Worm (Caenorhabditis elegans) whole organism, L1 larva: ENCODE measurements around the gene ceh-57.

Source experiments
- C04F5.9 ChIP-seq: sonication (generic microtip); optimal IDR thresholded peaks from 2 replicates; lab custom pipeline; 2016; ENCODE audit warnings: missing genetic modification characterization, missing compliant biosample characterization
- C34B4.2 ChIP-seq: sonication (generic microtip); optimal IDR thresholded peaks from 2 replicates; lab custom pipeline; 2017; ENCODE audit warnings: mild to moderate bottlenecking, missing genetic modification characterization, missing compliant biosample characterization
- F16B12.6 ChIP-seq: fragments of 150-350 bp; optimal IDR thresholded peaks from 2 replicates; lab custom pipeline; 2014; ENCODE audit warnings: missing biosample characterization, missing genetic modification characterization
- Y116A8C.19 ChIP-seq: sonication (generic microtip); optimal IDR thresholded peaks from 2 replicates; lab custom pipeline; 2016; ENCODE audit warnings: missing compliant biosample characterization, missing genetic modification characterization, borderline replicate concordance
- ama-1 ChIP-seq: fragments of 150-350 bp; optimal IDR thresholded peaks from 2 replicates; lab custom pipeline; 2014
- ceh-8 ChIP-seq: fragments of 200-800 bp; sonication (Bioruptor generic); optimal IDR thresholded peaks from 2 replicates; lab custom pipeline; 2018; ENCODE audit warnings: mild to moderate bottlenecking, missing genetic modification characterization, moderate library complexity, missing compliant biosample characterization
- ceh-82 ChIP-seq, 3 experiments: fragments of 150-350 bp in 1 of 3; sonication (generic microtip) in 2 of 3; optimal IDR thresholded peaks; 2 replicates each; lab custom pipeline; 2014 to 2017; ENCODE audit warnings: missing biosample characterization in 3 of 3, missing genetic modification characterization in 3 of 3
- ceh-90 ChIP-seq: sonication (generic microtip); optimal IDR thresholded peaks from 2 replicates; lab custom pipeline; 2016; ENCODE audit warnings: missing genetic modification characterization, missing compliant biosample characterization
- ces-1 ChIP-seq: fragments of 150-350 bp; optimal IDR thresholded peaks from 2 replicates; lab custom pipeline; 2014; ENCODE audit warnings: missing biosample characterization, missing genetic modification reagents, missing genetic modification characterization
- efl-1 ChIP-seq, 4 experiments: fragments of 150-350 bp; optimal IDR thresholded peaks in 3 of 4; peaks in 1 of 4; 1 replicate in 1 of 4; 2 replicates in 3 of 4; lab custom pipeline; 2014; ENCODE audit warnings: missing biosample characterization in 2 of 4, missing genetic modification characterization in 2 of 4, missing genetic modification reagents in 2 of 4
- egl-13 ChIP-seq: sonication (generic microtip); optimal IDR thresholded peaks from 2 replicates; lab custom pipeline; 2016; ENCODE audit warnings: missing genotype, missing genetic modification reagents, missing genetic modification characterization, missing compliant biosample characterization
- elt-2 ChIP-seq: sonication (generic microtip); optimal IDR thresholded peaks from 2 replicates; lab custom pipeline; 2016; ENCODE audit warnings: missing genetic modification characterization, mild to moderate bottlenecking, inconsistent platforms, missing compliant biosample characterization, missing genetic modification reagents
- elt-3 ChIP-seq, 6 experiments: fragments of 150-350 bp in 1 of 6; sonication (generic microtip); optimal IDR thresholded peaks; 2 replicates each; lab custom pipeline; 2017 to 2018; ENCODE audit warnings: missing biosample characterization in 6 of 6, missing genetic modification characterization in 6 of 6, inconsistent platforms in 1 of 6
- fkh-4 ChIP-seq: sonication (generic microtip); optimal IDR thresholded peaks from 2 replicates; lab custom pipeline; 2016; ENCODE audit warnings: missing compliant biosample characterization, missing genetic modification characterization, borderline replicate concordance
- hlh-17 ChIP-seq: fragments of 200-800 bp; sonication (Bioruptor generic); optimal IDR thresholded peaks from 2 replicates; lab custom pipeline; 2018; ENCODE audit warnings: missing genetic modification characterization, mild to moderate bottlenecking, missing compliant biosample characterization, moderate library complexity, borderline replicate concordance
- hlh-4 ChIP-seq: sonication (generic microtip); optimal IDR thresholded peaks from 2 replicates; lab custom pipeline; 2016; ENCODE audit warnings: mild to moderate bottlenecking, missing genetic modification characterization, missing compliant biosample characterization
- irx-1 ChIP-seq: sonication (generic microtip); optimal IDR thresholded peaks from 2 replicates; lab custom pipeline; 2016; ENCODE audit warnings: missing genetic modification characterization, missing compliant biosample characterization
- isw-1 ChIP-seq: fragments of 200-800 bp; sonication (Bioruptor generic); IDR thresholded peaks from 2 replicates; pipeline ENCODE4 v1.3.6; 2022; ENCODE audit warnings: missing genetic modification characterization, missing compliant biosample characterization
- lin-13 ChIP-seq: fragments of 150-350 bp; optimal IDR thresholded peaks from 2 replicates; lab custom pipeline; 2014; ENCODE audit warnings: missing biosample characterization, missing genetic modification reagents, missing genetic modification characterization
- lin-14 ChIP-seq: fragments of 200-800 bp; sonication (Bioruptor generic); optimal IDR thresholded peaks from 2 replicates; lab custom pipeline; 2018; ENCODE audit warnings: mild to moderate bottlenecking, missing genetic modification characterization, moderate library complexity, missing compliant biosample characterization
- lin-15B ChIP-seq: fragments of 150-350 bp; sonication (generic microtip); optimal IDR thresholded peaks from 3 replicates; lab custom pipeline; 2014; ENCODE audit warnings: missing biosample characterization, missing genetic modification characterization
- lin-35 ChIP-seq, 2 experiments: fragments of 150-350 bp; optimal IDR thresholded peaks; 2 replicates each; lab custom pipeline; 2014; ENCODE audit warnings: missing biosample characterization in 2 of 2, missing genetic modification characterization in 2 of 2, missing genetic modification reagents in 2 of 2
- lin-39 ChIP-seq: fragments of 150-350 bp; optimal IDR thresholded peaks from 2 replicates; lab custom pipeline; 2014; ENCODE audit warnings: missing biosample characterization, missing genetic modification reagents, missing genetic modification characterization
- lir-3 ChIP-seq: sonication (generic microtip); optimal IDR thresholded peaks from 2 replicates; lab custom pipeline; 2016; ENCODE audit warnings: mild to moderate bottlenecking, missing genetic modification characterization, moderate library complexity, missing compliant biosample characterization; ENCODE audit not compliant: poor library complexity
- lsy-2 ChIP-seq, 2 experiments: fragments of 150-350 bp; optimal IDR thresholded peaks; 2 replicates each; lab custom pipeline; 2014; ENCODE audit warnings: missing biosample characterization in 2 of 2, missing genetic modification characterization in 2 of 2
- nhr-12 ChIP-seq: sonication (generic microtip); optimal IDR thresholded peaks from 2 replicates; lab custom pipeline; 2017; ENCODE audit warnings: missing biosample characterization, missing genetic modification characterization
- nhr-237 ChIP-seq: fragments of 150-350 bp; optimal IDR thresholded peaks from 2 replicates; lab custom pipeline; 2014; ENCODE audit warnings: missing biosample characterization, missing genetic modification characterization
- nhr-71 ChIP-seq: sonication (generic microtip); optimal IDR thresholded peaks from 2 replicates; lab custom pipeline; 2016; ENCODE audit warnings: mild to moderate bottlenecking, missing genetic modification characterization, moderate library complexity, missing compliant biosample characterization
- nhr-84 ChIP-seq: sonication (generic microtip); optimal IDR thresholded peaks from 2 replicates; lab custom pipeline; 2017; ENCODE audit warnings: missing biosample characterization, missing genetic modification characterization
- pag-3 ChIP-seq: sonication (generic microtip); optimal IDR thresholded peaks from 2 replicates; lab custom pipeline; 2017; ENCODE audit warnings: missing genetic modification characterization, mild to moderate bottlenecking, missing compliant biosample characterization, antibody characterized with exemption, borderline replicate concordance; ENCODE audit not compliant: insufficient read depth
- rnt-1 ChIP-seq: sonication (generic microtip); optimal IDR thresholded peaks from 2 replicates; lab custom pipeline; 2016; ENCODE audit warnings: mild to moderate bottlenecking, missing genetic modification characterization, moderate library complexity, missing compliant biosample characterization
- skn-1 ChIP-seq: fragments of 150-350 bp; optimal IDR thresholded peaks from 2 replicates; lab custom pipeline; 2014; ENCODE audit warnings: missing biosample characterization, missing genetic modification characterization
- snu-23 ChIP-seq: sonication (generic microtip); optimal IDR thresholded peaks from 2 replicates; lab custom pipeline; 2016; ENCODE audit warnings: missing genetic modification characterization, missing compliant biosample characterization
- unc-130 ChIP-seq: fragments of 150-350 bp; optimal IDR thresholded peaks from 2 replicates; lab custom pipeline; 2017; ENCODE audit warnings: missing biosample characterization, missing genetic modification characterization, inconsistent platforms
- unc-30 ChIP-seq: sonication (generic microtip); optimal IDR thresholded peaks from 2 replicates; lab custom pipeline; 2017; ENCODE audit warnings: missing biosample characterization, missing genetic modification characterization
- vab-15 ChIP-seq: sonication (generic microtip); optimal IDR thresholded peaks from 2 replicates; lab custom pipeline; 2017; ENCODE audit warnings: missing genotype, mild to moderate bottlenecking, missing genetic modification characterization, missing compliant biosample characterization
- xbp-1 ChIP-seq: sonication (generic microtip); optimal IDR thresholded peaks from 2 replicates; lab custom pipeline; 2016; ENCODE audit warnings: missing genetic modification characterization, missing compliant biosample characterization
- zag-1 ChIP-seq: fragments of 150-350 bp; optimal IDR thresholded peaks from 2 replicates; lab custom pipeline; 2014; ENCODE audit warnings: missing biosample characterization, missing genetic modification characterization
- ztf-11 ChIP-seq, 2 experiments: sonication (generic microtip); optimal IDR thresholded peaks; 2 replicates each; lab custom pipeline; 2016 to 2017; ENCODE audit warnings: missing genetic modification characterization in 2 of 2, missing biosample characterization in 1 of 2, missing compliant biosample characterization in 1 of 2
- ztf-4 ChIP-seq: fragments of 150-350 bp; optimal IDR thresholded peaks from 2 replicates; lab custom pipeline; 2014; ENCODE audit warnings: missing biosample characterization, missing genetic modification characterization

The ceh-57 gene

DNA sequence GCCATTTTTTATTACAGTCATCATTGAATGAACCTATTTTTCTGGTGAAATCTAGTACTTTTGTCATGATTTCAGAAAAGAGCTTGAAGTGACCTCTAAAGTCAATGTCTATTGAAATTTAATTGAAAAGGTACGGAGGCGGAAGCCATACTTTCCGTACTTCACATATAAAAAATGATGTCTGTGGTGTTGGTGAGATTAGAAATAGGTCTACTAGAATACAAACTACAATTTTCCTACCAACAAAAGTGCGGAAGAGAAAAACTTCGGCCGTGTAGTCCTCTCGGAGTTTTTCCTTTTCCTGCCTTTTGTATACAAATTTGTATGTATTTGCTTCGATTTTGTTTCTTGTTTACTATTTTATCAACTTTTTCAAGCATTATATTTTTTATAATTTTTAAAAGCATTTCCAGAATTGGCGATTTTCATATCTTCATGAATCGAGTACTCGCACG is 28.2 kb upstream of the ceh-57 start, which contains the start of gene T09F3.4 (continued):
- TF ChIP-seq ces-1 (GFP tag; lab: Kevin White, UChicago) (no peak), lsy-2 (tag; optimal IDR thresholded peaks at IDR 0.05; lab: Kevin White, UChicago) (peak; percentile 72 to 76), ceh-90 (tag; lab: Kevin White, UChicago) (peak; percentile 86), egl-13 (tag; lab: Kevin White, UChicago) (peak; percentile 68), xbp-1 (tag; lab: Kevin White, UChicago) (peak; percentile 78), nhr-237 (tag; lab: Kevin White, UChicago) (no peak), nhr-71 (peak; percentile 87), zag-1 (tag; lab: Kevin White, UChicago) (no peak), Y116A8C.19 (tag; lab: Kevin White, UChicago) (peak; percentile 33), irx-1 (tag; lab: Kevin White, UChicago) (peak; percentile 82), lir-3 (tag; lab: Kevin White, UChicago) (peak; percentile 92), fkh-4 (tag; lab: Kevin White, UChicago) (peak; percentile 91), skn-1 (tag; lab: Kevin White, UChicago) (peak; percentile 42), ztf-4 (tag; lab: Kevin White, UChicago) (peak; percentile 0), C34B4.2 (no peak), C04F5.9 (tag; lab: Kevin White, UChicago) (peak; percentile 74), snu-23 (GFP tag; lab: Kevin White, UChicago) (peak; percentile 79), ztf-11 (tag; optimal IDR thresholded peaks at IDR 0.05; lab: Kevin White, UChicago) (peak in 1 of 2 experiments; percentile 85), lin-13 (GFP tag; lab: Kevin White, UChicago) (peak; percentile 10), nhr-12 (tag; lab: Kevin White, UChicago) (no peak), rnt-1 (tag; lab: Kevin White, UChicago) (peak; percentile 96), unc-130 (tag; lab: Kevin White, UChicago) (peak; percentile 44), unc-30 (no peak), hlh-4 (peak; percentile 42), lin-39 (tag; lab: Kevin White, UChicago) (peak; percentile 31), pag-3 (tag; lab: Kevin White, UChicago) (no peak), F16B12.6 (tag; lab: Kevin White, UChicago) (peak; percentile 23), isw-1 (peak; percentile 48), elt-3 (tag; optimal IDR thresholded peaks at IDR 0.05; lab: Kevin White, UChicago) (peak in 1 of 6 experiments; percentile 35), vab-15 (tag; lab: Kevin White, UChicago) (no peak), lin-15B (tag; lab: Kevin White, UChicago) (peak; percentile 28), lin-35 (GFP tag; optimal IDR thresholded peaks at IDR 0.05; lab: Kevin White, UChicago) (peak; percentile 58 to 66)

DNA sequence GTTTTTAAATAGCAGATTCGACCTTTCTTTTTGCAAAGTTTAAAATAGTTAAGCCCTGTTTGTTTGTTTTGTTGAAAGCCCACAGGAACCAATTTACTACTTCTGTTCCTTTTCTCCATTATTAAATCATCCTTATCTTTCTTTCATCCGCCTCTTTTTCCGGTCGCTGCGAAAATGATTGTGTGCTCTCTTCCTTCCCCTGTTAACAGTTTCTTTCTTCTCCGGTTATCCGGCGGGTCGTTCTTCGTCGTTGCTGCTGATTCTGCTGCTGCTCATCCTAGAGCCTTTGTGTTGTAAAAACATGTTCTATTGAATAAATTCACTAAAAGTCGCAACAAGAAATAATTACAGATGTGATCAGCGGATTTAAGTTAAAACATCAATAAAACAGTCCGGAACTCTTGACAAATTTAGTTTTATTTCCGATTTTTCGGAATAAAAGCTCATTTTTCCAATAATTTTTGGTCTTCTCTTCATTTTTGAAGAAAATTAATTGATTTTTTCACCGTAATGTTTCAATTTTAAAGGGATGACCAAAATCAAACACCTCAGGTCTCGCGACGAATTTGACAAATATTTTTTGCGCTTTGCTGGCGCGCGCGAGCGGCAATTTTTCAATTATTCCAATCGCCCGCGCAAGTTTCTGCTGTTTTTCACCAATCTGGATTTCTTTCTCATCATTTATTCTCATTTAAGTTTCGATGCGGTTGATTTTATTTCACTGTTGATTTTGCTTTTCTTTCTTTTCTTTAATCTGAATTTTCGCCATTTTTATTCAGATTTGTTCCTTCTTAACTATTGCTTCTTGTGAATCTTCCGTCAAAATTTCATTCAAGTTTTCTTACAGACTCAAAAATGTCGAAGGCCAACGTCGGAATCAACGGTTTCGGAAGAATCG is 26.4 kb upstream of the ceh-57 start, which contains the start of gene gpd-1:
TSS of gene gpd-1 (plus strand) at position 848 of the 898 bp plus-strand sequence.
- no peak for TF ChIP-seq nhr-84 (tag; lab: Kevin White, UChicago)
- peak; percentile 20 for TF ChIP-seq elt-2
- TF ChIP-seq ama-1 (lab: Kevin White, UChicago): no peak
- no peak for TF ChIP-seq rnt-1 (tag; lab: Kevin White, UChicago)
- TF ChIP-seq efl-1 (optimal IDR thresholded peaks at IDR 0.05; lab: Kevin White, UChicago): no peak
- TF ChIP-seq efl-1 (GFP tag; optimal IDR thresholded peaks at IDR 0.05 in 1 of 2; lab: Kevin White, UChicago): peak in 1 of 2 experiments; percentile 78
- no peak for TF ChIP-seq ceh-82 (tag; optimal IDR thresholded peaks at IDR 0.05; lab: Kevin White, UChicago)
- TF ChIP-seq ztf-4 (tag; lab: Kevin White, UChicago): no peak
- no peak for TF ChIP-seq hlh-17 (GFP tag; lab: Kevin White, UChicago)
- no peak for TF ChIP-seq fkh-4 (tag; lab: Kevin White, UChicago)
- no peak for TF ChIP-seq ceh-8 (GFP tag; lab: Kevin White, UChicago)
- no peak for TF ChIP-seq ceh-90 (tag; lab: Kevin White, UChicago)
- TF ChIP-seq skn-1 (tag; lab: Kevin White, UChicago): no peak
- no peak for TF ChIP-seq lin-14
